Worm (Caenorhabditis elegans): ENCODE results near the gene clec-60.

clec-60 gene

DNA sequence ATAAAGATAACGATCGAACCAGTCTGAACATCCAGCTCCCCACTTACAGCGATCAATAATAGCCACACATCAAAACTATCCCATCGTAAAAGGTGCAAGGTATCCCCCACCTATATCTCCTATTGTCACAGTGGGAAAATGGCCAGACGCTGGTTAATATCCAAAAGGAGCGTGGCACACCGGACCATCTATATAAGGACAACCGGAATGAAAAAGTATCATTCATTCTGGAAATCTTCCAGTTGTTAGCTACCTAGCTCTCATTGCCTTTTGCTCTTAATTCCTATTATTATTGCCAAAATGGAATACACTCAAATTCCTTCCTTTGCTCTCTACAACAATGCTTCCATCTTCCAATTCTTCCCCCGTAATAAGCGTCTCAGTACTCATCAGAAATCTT, 4.7 kb downstream of the clec-60 start, which contains the start of gene ZK666.4:
ZK666.4 (plus strand) TSS at position 301 of the 400 bp plus-strand sequence.
- TF ChIP-seq B0310.2 (tag; optimal IDR thresholded peaks at IDR 0.05), result no peak
- no peak for TF ChIP-seq tbx-11 (GFP tag; IDR thresholded peaks at IDR 0.05)
- TF ChIP-seq tbx-37 (GFP tag; conservative IDR thresholded peaks at IDR 0.05), result no peak
- TF ChIP-seq tra-4 (tag; optimal IDR thresholded peaks at IDR 0.05), result no peak
- no peak for TF ChIP-seq F13C5.2 (tag; optimal IDR thresholded peaks at IDR 0.05)
- no peak for TF ChIP-seq pes-1 (GFP tag; IDR thresholded peaks at IDR 0.05)
- TF ChIP-seq hmg-4 (GFP tag; optimal IDR thresholded peaks at IDR 0.05), result no peak
- no peak for TF ChIP-seq ets-7 (tag; optimal IDR thresholded peaks at IDR 0.05)
- TF ChIP-seq hnd-1 (tag; optimal IDR thresholded peaks at IDR 0.05), result no peak
- no peak for TF ChIP-seq ama-1 (optimal IDR thresholded peaks at IDR 0.05)
- TF ChIP-seq aly-1 (tag; optimal IDR thresholded peaks at IDR 0.05), result no peak

DNA sequence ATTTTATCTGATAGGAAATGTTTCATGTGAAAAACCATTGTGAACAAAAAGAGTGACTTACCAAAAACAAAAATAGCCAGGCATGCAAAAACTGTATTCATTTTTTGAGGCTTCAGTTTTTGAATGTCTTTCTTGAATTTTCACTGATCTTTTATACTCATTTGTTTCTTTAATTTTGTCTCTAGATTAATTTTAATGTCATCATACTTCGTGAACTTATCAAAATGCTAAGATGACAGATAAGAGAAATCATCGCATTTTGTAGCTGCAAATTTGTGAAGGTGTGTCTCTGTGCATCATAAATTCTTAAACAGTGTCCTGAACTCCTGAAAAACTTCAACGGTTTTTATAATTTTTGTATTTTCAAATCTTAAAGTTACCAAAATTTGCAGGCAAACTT, 5.6 kb downstream of the clec-60 start, which contains the start of gene clec-58:
clec-58 (minus strand) TSS at position 101 of the 400 bp plus-strand sequence.
- TF ChIP-seq tra-4 (tag; optimal IDR thresholded peaks at IDR 0.05), result no peak
- no peak for TF ChIP-seq ceh-13 (GFP tag; optimal IDR thresholded peaks at IDR 0.05)
- TF ChIP-seq hmbx-1 (tag; optimal IDR thresholded peaks at IDR 0.05), result no peak
- TF ChIP-seq B0310.2 (tag; optimal IDR thresholded peaks at IDR 0.05), result no peak
- no peak for TF ChIP-seq ceh-36 (tag; optimal IDR thresholded peaks at IDR 0.05)
- TF ChIP-seq scrt-1 (GFP tag; IDR thresholded peaks at IDR 0.05), result no peak
- no peak for TF ChIP-seq ets-7 (tag; optimal IDR thresholded peaks at IDR 0.05)
- no peak for TF ChIP-seq hnd-1 (tag; optimal IDR thresholded peaks at IDR 0.05)
- no peak for TF ChIP-seq flt-1 (GFP tag; IDR thresholded peaks at IDR 0.05)
- TF ChIP-seq tbx-11 (GFP tag; IDR thresholded peaks at IDR 0.05), result no peak
- no peak for TF ChIP-seq sea-1 (GFP tag; conservative IDR thresholded peaks at IDR 0.05)
- no peak for TF ChIP-seq F13C5.2 (tag; optimal IDR thresholded peaks at IDR 0.05)
- no peak for TF ChIP-seq hmg-4 (GFP tag; optimal IDR thresholded peaks at IDR 0.05)
- TF ChIP-seq aly-1 (tag; optimal IDR thresholded peaks at IDR 0.05), result no peak
- no peak for TF ChIP-seq ama-1 (optimal IDR thresholded peaks at IDR 0.05)

ce11 chrII:10471790-10472189, 9.9 kb downstream of the clec-60 start, which contains the start of gene ZK666.2:
ZK666.2 (minus strand) TSS chrII:10471890.
- TF ChIP-seq F13C5.2 (tag; optimal IDR thresholded peaks at IDR 0.05) (no peak), tbx-37 (GFP tag; conservative IDR thresholded peaks at IDR 0.05) (no peak), sea-1 (GFP tag; conservative IDR thresholded peaks at IDR 0.05) (no peak), flt-1 (GFP tag; IDR thresholded peaks at IDR 0.05) (no peak)

- TF ChIP-seq hmbx-1 (tag; optimal IDR thresholded peaks at IDR 0.05), result no peak
- no peak for TF ChIP-seq ets-7 (tag; optimal IDR thresholded peaks at IDR 0.05)
- no peak for TF ChIP-seq tbx-11 (GFP tag; IDR thresholded peaks at IDR 0.05)
- TF ChIP-seq F13C5.2 (tag; optimal IDR thresholded peaks at IDR 0.05), result no peak
- TF ChIP-seq tbx-37 (GFP tag; conservative IDR thresholded peaks at IDR 0.05), result no peak
- no peak for TF ChIP-seq ceh-13 (GFP tag; optimal IDR thresholded peaks at IDR 0.05)
- no peak for TF ChIP-seq ama-1 (optimal IDR thresholded peaks at IDR 0.05)
- no peak for TF ChIP-seq pes-1 (GFP tag; IDR thresholded peaks at IDR 0.05)
- no peak for TF ChIP-seq flt-1 (GFP tag; IDR thresholded peaks at IDR 0.05)
- TF ChIP-seq scrt-1 (GFP tag; IDR thresholded peaks at IDR 0.05), result no peak
- TF ChIP-seq ceh-36 (tag; optimal IDR thresholded peaks at IDR 0.05), result no peak
- TF ChIP-seq aly-1 (tag; optimal IDR thresholded peaks at IDR 0.05), result no peak
- no peak for TF ChIP-seq sea-1 (GFP tag; conservative IDR thresholded peaks at IDR 0.05)
- no peak for TF ChIP-seq hmg-4 (GFP tag; optimal IDR thresholded peaks at IDR 0.05)
- TF ChIP-seq hnd-1 (tag; optimal IDR thresholded peaks at IDR 0.05), result no peak
- no peak for TF ChIP-seq B0310.2 (tag; optimal IDR thresholded peaks at IDR 0.05)
- no peak for TF ChIP-seq tra-4 (tag; optimal IDR thresholded peaks at IDR 0.05)
Measured at ce11 chrII:10471247-10471646, 10.4 kb downstream of the clec-60 start, which contains the start of gene ZK666.1. ZK666.1 (minus strand) TSS chrII:10471347.

ce11 chrII:10470159-10470558, 11.5 kb downstream of the clec-60 start, which contains the start of gene clec-143:
clec-143 (minus strand) TSS chrII:10470297.
- TF ChIP-seq aly-1 (tag; optimal IDR thresholded peaks at IDR 0.05) (no peak), hnd-1 (tag; optimal IDR thresholded peaks at IDR 0.05) (no peak), ets-7 (tag; optimal IDR thresholded peaks at IDR 0.05) (no peak), B0310.2 (tag; optimal IDR thresholded peaks at IDR 0.05) (no peak), F13C5.2 (tag; optimal IDR thresholded peaks at IDR 0.05) (no peak), flt-1 (GFP tag; IDR thresholded peaks at IDR 0.05) (no peak), pes-1 (GFP tag; IDR thresholded peaks at IDR 0.05) (no peak), hmbx-1 (tag; optimal IDR thresholded peaks at IDR 0.05) (no peak), ceh-13 (GFP tag; optimal IDR thresholded peaks at IDR 0.05) (no peak), tbx-11 (GFP tag; IDR thresholded peaks at IDR 0.05) (no peak), sea-1 (GFP tag; conservative IDR thresholded peaks at IDR 0.05) (no peak), ama-1 (optimal IDR thresholded peaks at IDR 0.05) (no peak), hmg-4 (GFP tag; optimal IDR thresholded peaks at IDR 0.05) (no peak), tra-4 (tag; optimal IDR thresholded peaks at IDR 0.05) (no peak)

DNA sequence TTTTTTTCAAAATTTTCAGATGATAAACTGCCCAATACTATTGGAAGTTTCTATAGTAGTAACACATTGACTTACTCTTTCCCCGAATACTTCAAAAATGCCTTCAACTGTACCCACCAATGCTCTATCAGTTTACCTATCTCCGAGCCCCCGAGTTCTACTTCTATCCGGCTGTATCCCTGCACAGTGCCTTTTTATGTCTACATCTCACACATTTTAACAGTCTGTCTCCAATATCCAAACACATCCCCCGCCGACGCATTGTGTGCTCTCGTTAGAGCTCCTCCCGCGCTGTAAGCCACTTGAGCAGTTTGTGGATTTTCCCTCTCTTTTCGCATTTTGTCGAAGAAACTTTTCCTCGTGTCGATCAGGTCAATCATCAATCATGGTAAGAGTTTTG, 15.1 kb downstream of the clec-60 start, which contains the start of gene tnc-2:
tnc-2 (plus strand) TSS at position 301 of the 400 bp plus-strand sequence.
- no peak for TF ChIP-seq hmg-4 (GFP tag; optimal IDR thresholded peaks at IDR 0.05)
- TF ChIP-seq ceh-13 (GFP tag; optimal IDR thresholded peaks at IDR 0.05), result no peak
- TF ChIP-seq flt-1 (GFP tag; IDR thresholded peaks at IDR 0.05), result no peak
- TF ChIP-seq ama-1 (optimal IDR thresholded peaks at IDR 0.05), result no peak
- TF ChIP-seq tbx-11 (GFP tag; IDR thresholded peaks at IDR 0.05), result no peak
- no peak for TF ChIP-seq hmbx-1 (tag; optimal IDR thresholded peaks at IDR 0.05)
- no peak for TF ChIP-seq sea-1 (GFP tag; conservative IDR thresholded peaks at IDR 0.05)
- no peak for TF ChIP-seq tra-4 (tag; optimal IDR thresholded peaks at IDR 0.05)
- TF ChIP-seq ceh-36 (tag; optimal IDR thresholded peaks at IDR 0.05), result no peak
- TF ChIP-seq pes-1 (GFP tag; IDR thresholded peaks at IDR 0.05), result no peak
- TF ChIP-seq tbx-37 (GFP tag; conservative IDR thresholded peaks at IDR 0.05), result no peak
- TF ChIP-seq B0310.2 (tag; optimal IDR thresholded peaks at IDR 0.05), result no peak
- TF ChIP-seq aly-1 (tag; optimal IDR thresholded peaks at IDR 0.05), result no peak
- no peak for TF ChIP-seq hnd-1 (tag; optimal IDR thresholded peaks at IDR 0.05)
- TF ChIP-seq F13C5.2 (tag; optimal IDR thresholded peaks at IDR 0.05), result no peak
- no peak for TF ChIP-seq scrt-1 (GFP tag; IDR thresholded peaks at IDR 0.05)
- TF ChIP-seq ets-7 (tag; optimal IDR thresholded peaks at IDR 0.05), result no peak

DNA sequence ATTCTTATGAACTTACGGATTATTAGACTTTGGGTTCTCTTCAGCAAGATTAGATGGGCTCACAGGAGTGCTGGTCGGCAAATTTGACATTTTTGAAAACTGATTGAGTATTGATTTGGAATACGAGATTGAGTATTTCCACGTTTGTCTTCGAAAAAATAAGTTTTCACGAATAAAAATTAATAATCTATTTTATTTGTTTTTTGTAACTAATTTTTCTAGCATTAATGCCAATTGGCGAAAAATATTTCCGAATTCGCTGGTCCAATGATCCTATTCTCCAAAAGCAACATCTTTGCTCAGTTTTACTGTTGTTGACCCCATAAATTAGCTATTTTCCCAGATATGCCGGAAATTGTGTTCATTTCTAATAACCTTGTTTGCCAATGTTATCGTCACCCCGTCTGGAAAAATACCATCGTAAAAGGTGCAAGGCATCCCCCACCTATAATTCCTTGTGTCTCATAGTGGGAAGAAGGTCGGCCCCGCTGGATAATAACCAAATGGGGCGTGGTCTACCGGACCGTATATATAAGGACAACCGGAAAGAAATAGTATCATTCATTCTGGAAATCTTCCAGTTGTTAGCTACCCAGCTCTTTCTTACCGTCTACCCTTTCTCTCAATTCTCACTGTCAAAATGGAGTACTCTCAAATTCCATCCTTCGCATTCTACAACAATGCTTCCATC, 17.3 kb downstream of the clec-60 start, which contains the start of the genes ZK673.6 and sdz-37:
ZK673.6 (minus strand) TSS at position 101 of the 691 bp plus-strand sequence.
sdz-37 (plus strand) TSS at position 641 of the 691 bp plus-strand sequence.
- no peak for TF ChIP-seq tra-4 (tag; optimal IDR thresholded peaks at IDR 0.05)
- no peak for TF ChIP-seq ceh-13 (GFP tag; optimal IDR thresholded peaks at IDR 0.05)
- TF ChIP-seq sea-1 (GFP tag; conservative IDR thresholded peaks at IDR 0.05), result no peak
- TF ChIP-seq F13C5.2 (tag; optimal IDR thresholded peaks at IDR 0.05), result no peak
- TF ChIP-seq pes-1 (GFP tag; IDR thresholded peaks at IDR 0.05), result no peak
- no peak for TF ChIP-seq tbx-37 (GFP tag; conservative IDR thresholded peaks at IDR 0.05)
- no peak for TF ChIP-seq scrt-1 (GFP tag; IDR thresholded peaks at IDR 0.05)
- TF ChIP-seq ets-7 (tag; optimal IDR thresholded peaks at IDR 0.05), result no peak
- TF ChIP-seq aly-1 (tag; optimal IDR thresholded peaks at IDR 0.05), result no peak
- TF ChIP-seq hmbx-1 (tag; optimal IDR thresholded peaks at IDR 0.05), result no peak
